Fruit fly (Drosophila melanogaster): Measurements from ENCODE around the gene kon.
A peak's percentile ranks its signal among the peaks of the same experiment; 100 is the strongest.

The kon gene

dm6 chr2L:18503760-18504159, at the start of gene kon:
Gene kon (minus strand): TSS chr2L:18503978.
- no peak for TF ChIP-seq noc (tag; optimal IDR thresholded peaks at IDR 0.05)

- peak; percentile 18 for TF ChIP-seq noc (tag; optimal IDR thresholded peaks at IDR 0.05)
These were observed 45.7 kb upstream of the kon start for dm6 chr2L:18549470-18549869.

dm6 chr2L:18548753-18549152, 45.0 kb upstream of the kon start:
- TF ChIP-seq noc (tag; optimal IDR thresholded peaks at IDR 0.05), result no peak

dm6 chr2L:18546426-18546825, 42.6 kb upstream of the kon start:
- TF ChIP-seq noc (tag; optimal IDR thresholded peaks at IDR 0.05), result no peak

dm6 chr2L:18526005-18526404, 22.2 kb upstream of the kon start:
- no peak for TF ChIP-seq noc (tag; optimal IDR thresholded peaks at IDR 0.05)

- TF ChIP-seq noc (tag; optimal IDR thresholded peaks at IDR 0.05), result no peak
These were observed 21.1 kb upstream of the kon start for dm6 chr2L:18524896-18525295.

- no peak for TF ChIP-seq noc (tag; optimal IDR thresholded peaks at IDR 0.05)
These were observed 19.2 kb upstream of the kon start for dm6 chr2L:18523003-18523402.

dm6 chr2L:18522258-18522657, 18.5 kb upstream of the kon start:
- TF ChIP-seq noc (tag; optimal IDR thresholded peaks at IDR 0.05), result no peak

- TF ChIP-seq noc (tag; optimal IDR thresholded peaks at IDR 0.05), result no peak
These were observed 15.1 kb upstream of the kon start for dm6 chr2L:18518852-18519251.

- no peak for TF ChIP-seq noc (tag; optimal IDR thresholded peaks at IDR 0.05)
These were observed 13.3 kb upstream of the kon start, which contains the start of gene CG10211 for dm6 chr2L:18517002-18517635. Gene CG10211 (plus strand): TSS chr2L:18517487.

dm6 chr2L:18516367-18516766, 12.6 kb upstream of the kon start:
- no peak for TF ChIP-seq noc (tag; optimal IDR thresholded peaks at IDR 0.05)

- no peak for TF ChIP-seq noc (tag; optimal IDR thresholded peaks at IDR 0.05)
These were observed 9.6 kb upstream of the kon start for dm6 chr2L:18513402-18513801.

- no peak for TF ChIP-seq noc (tag; optimal IDR thresholded peaks at IDR 0.05)
These were observed 5.4 kb upstream of the kon start, which contains the start of gene Ugt301D1 for dm6 chr2L:18509181-18509580. Gene Ugt301D1 (plus strand): TSS chr2L:18509560.

- no peak for TF ChIP-seq noc (tag; optimal IDR thresholded peaks at IDR 0.05)
These were observed 3.1 kb upstream of the kon start for dm6 chr2L:18506923-18507322.

- TF ChIP-seq noc (tag; optimal IDR thresholded peaks at IDR 0.05), result no peak
These were observed 1.7 kb upstream of the kon start for dm6 chr2L:18505475-18505874.

dm6 chr2L:18504881-18505280, 1.1 kb upstream of the kon start:
- TF ChIP-seq noc (tag; optimal IDR thresholded peaks at IDR 0.05), result no peak

dm6 chr2L:18499900-18500299, 3.9 kb downstream of the kon start:
- no peak for TF ChIP-seq noc (tag; optimal IDR thresholded peaks at IDR 0.05)

- TF ChIP-seq noc (tag; optimal IDR thresholded peaks at IDR 0.05), result no peak
These were observed 6.9 kb downstream of the kon start for dm6 chr2L:18496834-18497233.
